Worm (Caenorhabditis elegans) whole organism, mixed stage, embryonic: ENCODE measurements around the gene nrfl-1.

Source experiments
- ces-1 ChIP-seq: fragments of 150-350 bp; optimal IDR thresholded peaks from 2 replicates; lab custom pipeline; 2014; ENCODE audit warnings: missing biosample characterization, missing genetic modification reagents, missing genetic modification characterization
- ham-2 ChIP-seq: fragments of 200-800 bp; sonication (Bioruptor generic); optimal IDR thresholded peaks from 2 replicates; lab custom pipeline; 2018; ENCODE audit warnings: mild to moderate bottlenecking, missing genetic modification characterization, missing compliant biosample characterization
- lsy-2 ChIP-seq: fragments of 150-350 bp; optimal IDR thresholded peaks from 2 replicates; lab custom pipeline; 2014; ENCODE audit warnings: missing biosample characterization, missing genetic modification characterization
- mep-1 ChIP-seq: fragments of 150-350 bp; optimal IDR thresholded peaks from 2 replicates; lab custom pipeline; 2017; ENCODE audit warnings: missing biosample characterization, missing genetic modification reagents, missing genetic modification characterization, inconsistent platforms
- nhr-237 ChIP-seq: fragments of 150-350 bp; optimal IDR thresholded peaks from 2 replicates; lab custom pipeline; 2014; ENCODE audit warnings: missing biosample characterization, missing genetic modification characterization
- nhr-28 ChIP-seq: fragments of 150-350 bp; optimal IDR thresholded peaks from 2 replicates; lab custom pipeline; 2014; ENCODE audit warnings: missing biosample characterization, missing genetic modification characterization
- snpc-4 ChIP-seq: fragments of 150-350 bp; optimal IDR thresholded peaks from 2 replicates; lab custom pipeline; 2014; ENCODE audit warnings: missing biosample characterization, missing genetic modification characterization
- zip-8 ChIP-seq: fragments of 150-350 bp; optimal IDR thresholded peaks from 2 replicates; lab custom pipeline; 2014; ENCODE audit warnings: missing biosample characterization, missing genetic modification characterization
- ztf-11 ChIP-seq: fragments of 150-350 bp; optimal IDR thresholded peaks from 2 replicates; lab custom pipeline; 2014; ENCODE audit warnings: missing biosample characterization, missing genetic modification characterization

DNA sequence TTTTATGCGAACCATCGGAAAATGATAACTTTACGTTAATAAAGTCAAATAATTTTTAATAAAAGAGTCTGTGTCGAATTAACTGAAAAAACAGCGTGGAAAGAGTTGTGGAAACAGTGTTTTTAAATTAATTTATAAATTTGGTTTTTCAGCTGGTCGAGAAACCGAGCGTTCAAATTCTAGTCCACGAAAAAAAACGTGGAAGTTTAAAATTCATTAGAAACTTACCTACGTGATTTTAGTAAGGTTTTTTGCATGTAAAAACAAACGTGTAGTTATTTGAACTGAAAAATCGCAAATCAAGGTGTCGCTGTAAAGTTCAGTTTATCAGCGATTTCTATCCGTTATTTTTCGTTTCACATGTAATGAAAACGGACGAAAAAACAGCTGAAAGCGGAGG lies 40.4 kb upstream of the nrfl-1 start, which contains the start of gene mans-4:
- no peak for TF ChIP-seq nhr-28 (tag; lab: Kevin White, UChicago)
- TF ChIP-seq ces-1 (GFP tag; lab: Kevin White, UChicago) = no peak
- no peak for TF ChIP-seq ztf-11 (tag; lab: Kevin White, UChicago)
- TF ChIP-seq snpc-4 (tag; lab: Kevin White, UChicago) = no peak
- no peak for TF ChIP-seq mep-1 (tag; lab: Kevin White, UChicago)
- no peak for TF ChIP-seq nhr-237 (tag; lab: Kevin White, UChicago)
- no peak for TF ChIP-seq lsy-2 (tag; lab: Kevin White, UChicago)
- no peak for TF ChIP-seq zip-8 (tag; lab: Kevin White, UChicago)
- TF ChIP-seq ham-2 (GFP tag; lab: Kevin White, UChicago) = no peak
